Fruit fly (Drosophila melanogaster) whole organism, adult: Measurements from ENCODE around the gene retinin.

Experiments used
- CG11617 ChIP-seq: fragments of 200-800 bp; sonication (Bioruptor generic); optimal IDR thresholded peaks from 2 replicates; lab custom pipeline; 2017; ENCODE audit warnings: mild to moderate bottlenecking, missing biosample characterization, missing genetic modification reagents, missing genetic modification characterization
- CG12768 ChIP-seq: fragments of 200-800 bp; sonication (Bioruptor generic); optimal IDR thresholded peaks from 2 replicates; lab custom pipeline; 2017; ENCODE audit warnings: missing biosample characterization, missing genetic modification characterization, mild to moderate bottlenecking, moderate library complexity, missing genetic modification reagents
- CG14711 ChIP-seq: fragments of 200-800 bp; sonication (Bioruptor generic); optimal IDR thresholded peaks from 2 replicates; lab custom pipeline; 2018; ENCODE audit warnings: missing biosample characterization, mild to moderate bottlenecking, missing genetic modification characterization, moderate library complexity
- CG1620 ChIP-seq: fragments of 200-800 bp; sonication (Bioruptor generic); optimal IDR thresholded peaks from 2 replicates; lab custom pipeline; 2016; ENCODE audit warnings: missing biosample characterization, missing genetic modification characterization
- CG33017 ChIP-seq: fragments of 200-800 bp; sonication (Bioruptor generic); optimal IDR thresholded peaks from 2 replicates; lab custom pipeline; 2018; ENCODE audit warnings: missing biosample characterization, mild to moderate bottlenecking, missing genetic modification characterization, moderate library complexity
- CG5204 ChIP-seq: fragments of 200-800 bp; sonication (Bioruptor generic); optimal IDR thresholded peaks from 2 replicates; lab custom pipeline; 2016; ENCODE audit warnings: missing biosample characterization, missing genetic modification characterization
- CG7045 ChIP-seq: fragments of 200-800 bp; sonication (Bioruptor generic); optimal IDR thresholded peaks from 2 replicates; lab custom pipeline; 2017; ENCODE audit warnings: missing biosample characterization, mild to moderate bottlenecking, missing genetic modification characterization
- CG7101 ChIP-seq: fragments of 200-800 bp; sonication (Bioruptor generic); optimal IDR thresholded peaks from 2 replicates; lab custom pipeline; 2018; ENCODE audit warnings: missing biosample characterization, mild to moderate bottlenecking, missing genetic modification characterization, moderate library complexity
- Clk ChIP-seq: fragments of 200-800 bp; sonication (Bioruptor generic); optimal IDR thresholded peaks from 2 replicates; lab custom pipeline; 2017; ENCODE audit warnings: missing biosample characterization, missing genetic modification characterization
- Crg-1 ChIP-seq: fragments of 200-800 bp; sonication (Bioruptor generic); optimal IDR thresholded peaks from 2 replicates; lab custom pipeline; 2016; ENCODE audit warnings: missing biosample characterization, missing genetic modification characterization
- Hr96 ChIP-seq: fragments of 200-800 bp; sonication (Bioruptor generic); optimal IDR thresholded peaks from 2 replicates; lab custom pipeline; 2016; ENCODE audit warnings: missing biosample characterization, missing genetic modification characterization
- Mnt ChIP-seq: fragments of 200-800 bp; sonication (Bioruptor generic); optimal IDR thresholded peaks from 2 replicates; lab custom pipeline; 2016; ENCODE audit warnings: missing biosample characterization, mild to moderate bottlenecking, missing genetic modification characterization
- bab1 ChIP-seq: fragments of 200-800 bp; sonication (Bioruptor generic); optimal IDR thresholded peaks from 3 replicates; lab custom pipeline; 2019; ENCODE audit warnings: missing biosample characterization, mild to moderate bottlenecking, missing genetic modification characterization, moderate library complexity
- cic ChIP-seq: fragments of 200-800 bp; sonication (Bioruptor generic); optimal IDR thresholded peaks from 2 replicates; lab custom pipeline; 2017; ENCODE audit warnings: missing biosample characterization, mild to moderate bottlenecking, missing genetic modification characterization, moderate library complexity
- cnc ChIP-seq, 2 experiments: fragments of >200 bp; optimal IDR thresholded peaks; 2 replicates each; lab custom pipeline; 2017
- kay ChIP-seq: fragments of 200-800 bp; sonication (Bioruptor generic); peaks from one replicate; lab custom pipeline; 2016; ENCODE audit warnings: missing biosample characterization, missing genetic modification characterization, borderline replicate concordance
- ovo ChIP-seq: fragments of 200-800 bp; sonication (Bioruptor generic); optimal IDR thresholded peaks from 2 replicates; lab custom pipeline; 2016; ENCODE audit warnings: missing biosample characterization, missing genetic modification characterization
- pad ChIP-seq: fragments of 200-800 bp; sonication (Bioruptor generic); optimal IDR thresholded peaks from 3 replicates; lab custom pipeline; 2017; ENCODE audit warnings: missing biosample characterization, missing genetic modification characterization, mild to moderate bottlenecking, moderate library complexity, missing genetic modification reagents
- tj ChIP-seq: fragments of 200-800 bp; sonication (Bioruptor generic); optimal IDR thresholded peaks from 3 replicates; lab custom pipeline; 2017; ENCODE audit warnings: missing biosample characterization, mild to moderate bottlenecking, missing genetic modification characterization, moderate library complexity
- toe ChIP-seq: fragments of 200-800 bp; sonication (Bioruptor generic); optimal IDR thresholded peaks from 2 replicates; lab custom pipeline; 2016; ENCODE audit warnings: missing biosample characterization, missing genetic modification characterization

Gene retinin

dm6 chr3L:16326657-16327056 lies 5.1 kb upstream of the retinin start, which contains the start of the genes CG13040 and CG13039:
CG13040 (minus strand) TSS chr3L:16326757.
CG13039 (minus strand) TSS chr3L:16326762.
- no peak for TF ChIP-seq CG5204 (GFP tag; lab: Kevin White, UChicago)
- no peak for TF ChIP-seq toe
- no peak for TF ChIP-seq pad
- no peak for TF ChIP-seq tj (GFP tag; lab: Kevin White, UChicago)
- no peak for TF ChIP-seq kay
- TF ChIP-seq CG1620 (GFP tag; lab: Kevin White, UChicago): no peak
- no peak for TF ChIP-seq CG11617 (GFP tag; lab: Kevin White, UChicago)
- no peak for TF ChIP-seq Hr96 (GFP tag; lab: Kevin White, UChicago)
- no peak for TF ChIP-seq cic (GFP tag; lab: Kevin White, UChicago)

- no peak for TF ChIP-seq Clk
- no peak for TF ChIP-seq CG7045 (GFP tag; lab: Kevin White, UChicago)
- no peak for TF ChIP-seq cic (GFP tag; lab: Kevin White, UChicago)
Measured at dm6 chr3L:16327776-16328175, 4.0 kb upstream of the retinin start, which contains the start of gene CG13038. CG13038 (minus strand) TSS chr3L:16327893.

- no peak for TF ChIP-seq Clk
- no peak for TF ChIP-seq toe
- no peak for TF ChIP-seq cnc (optimal IDR thresholded peaks at IDR 0.05; lab: Kevin White, UChicago)
- TF ChIP-seq CG5204 (GFP tag; lab: Kevin White, UChicago): no peak
- TF ChIP-seq Mnt (GFP tag; lab: Kevin White, UChicago): no peak
Measured at dm6 chr3L:16328207-16328891, 3.4 kb upstream of the retinin start, which contains the start of gene CG13058. CG13058 (plus strand) TSS chr3L:16328841.

- no peak for TF ChIP-seq Crg-1 (GFP tag; lab: Kevin White, UChicago)
- TF ChIP-seq ovo (GFP tag; lab: Kevin White, UChicago): no peak
- TF ChIP-seq CG12768: no peak
- TF ChIP-seq Mnt (GFP tag; lab: Kevin White, UChicago): no peak
- TF ChIP-seq kay: no peak
- TF ChIP-seq CG33017 (tag; lab: Kevin White, UChicago): no peak
- TF ChIP-seq bab1 (GFP tag; lab: Kevin White, UChicago): no peak
- TF ChIP-seq tj (GFP tag; lab: Kevin White, UChicago): no peak
- no peak for TF ChIP-seq cic (GFP tag; lab: Kevin White, UChicago)
- no peak for TF ChIP-seq toe
- TF ChIP-seq cnc (optimal IDR thresholded peaks at IDR 0.05; lab: Kevin White, UChicago): no peak
- no peak for TF ChIP-seq CG11617 (GFP tag; lab: Kevin White, UChicago)
- TF ChIP-seq Clk: no peak
- no peak for TF ChIP-seq CG5204 (GFP tag; lab: Kevin White, UChicago)
- no peak for TF ChIP-seq CG7101
- no peak for TF ChIP-seq CG7045 (GFP tag; lab: Kevin White, UChicago)
- TF ChIP-seq CG1620 (GFP tag; lab: Kevin White, UChicago): no peak
Measured at dm6 chr3L:16329495-16329894, 2.2 kb upstream of the retinin start, which contains the start of gene CG33061. CG33061 (plus strand) TSS chr3L:16329795.

dm6 chr3L:16330740-16331139 lies 993 bp upstream of the retinin start, which contains the start of gene CG33060:
CG33060 (plus strand) TSS chr3L:16331040.
- TF ChIP-seq CG33017 (tag; lab: Kevin White, UChicago): no peak
- TF ChIP-seq bab1 (GFP tag; lab: Kevin White, UChicago): no peak
- no peak for TF ChIP-seq cic (GFP tag; lab: Kevin White, UChicago)
- no peak for TF ChIP-seq CG7101
- TF ChIP-seq Mnt (GFP tag; lab: Kevin White, UChicago): no peak
- no peak for TF ChIP-seq CG12768
- no peak for TF ChIP-seq cnc (optimal IDR thresholded peaks at IDR 0.05; lab: Kevin White, UChicago)
- TF ChIP-seq CG5204 (GFP tag; lab: Kevin White, UChicago): no peak
- no peak for TF ChIP-seq CG14711 (tag; lab: Kevin White, UChicago)

- TF ChIP-seq pad (no peak), Clk (no peak), CG33017 (tag; lab: Kevin White, UChicago) (no peak)
Measured at dm6 chr3L:16333013-16333412, 1.3 kb downstream of the retinin start, which contains the start of gene CG13056. CG13056 (plus strand) TSS chr3L:16333313.

dm6 chr3L:16334876-16335275 lies 3.1 kb downstream of the retinin start:
- TF ChIP-seq Clk: no peak
- TF ChIP-seq cnc (optimal IDR thresholded peaks at IDR 0.05; lab: Kevin White, UChicago): no peak
- TF ChIP-seq Mnt (GFP tag; lab: Kevin White, UChicago): no peak
- no peak for TF ChIP-seq bab1 (GFP tag; lab: Kevin White, UChicago)
- no peak for TF ChIP-seq ovo (GFP tag; lab: Kevin White, UChicago)
- no peak for TF ChIP-seq Crg-1 (GFP tag; lab: Kevin White, UChicago)
- no peak for TF ChIP-seq CG11617 (GFP tag; lab: Kevin White, UChicago)
- no peak for TF ChIP-seq kay
